Worm (Caenorhabditis elegans) whole organism, mixed stage, embryonic: ENCODE results near the gene F56D1.1.

Experiments
- M03D4.4 ChIP-seq: sonication (generic microtip); optimal IDR thresholded peaks from 2 replicates; lab custom pipeline; 2017; ENCODE audit warnings: mild to moderate bottlenecking, missing genetic modification characterization, missing compliant biosample characterization
- bed-3 ChIP-seq: fragments of 200-800 bp; sonication (Bioruptor generic); optimal IDR thresholded peaks from 3 replicates; lab custom pipeline; 2018; ENCODE audit warnings: mild to moderate bottlenecking, missing genetic modification characterization, moderate library complexity, missing compliant biosample characterization
- ceh-83 ChIP-seq: fragments of 200-800 bp; sonication (Bioruptor generic); optimal IDR thresholded peaks from 2 replicates; lab custom pipeline; 2018; ENCODE audit warnings: mild to moderate bottlenecking, missing genetic modification characterization, missing compliant biosample characterization
- flh-1 ChIP-seq: fragments of 200-800 bp; sonication (Bioruptor generic); optimal IDR thresholded peaks from 2 replicates; lab custom pipeline; 2018; ENCODE audit warnings: mild to moderate bottlenecking, missing genetic modification characterization, moderate library complexity, missing compliant biosample characterization
- lin-13 ChIP-seq: fragments of 150-350 bp; optimal IDR thresholded peaks from 2 replicates; lab custom pipeline; 2014; ENCODE audit warnings: missing biosample characterization, missing genetic modification characterization
- lsy-2 ChIP-seq: fragments of 150-350 bp; optimal IDR thresholded peaks from 2 replicates; lab custom pipeline; 2014; ENCODE audit warnings: missing biosample characterization, missing genetic modification characterization
- mep-1 ChIP-seq: fragments of 150-350 bp; optimal IDR thresholded peaks from 2 replicates; lab custom pipeline; 2017; ENCODE audit warnings: missing biosample characterization, missing genetic modification reagents, missing genetic modification characterization, inconsistent platforms
- nhr-2 ChIP-seq: fragments of 150-350 bp; optimal IDR thresholded peaks from 2 replicates; lab custom pipeline; 2014; ENCODE audit warnings: missing biosample characterization, missing genetic modification characterization
- nhr-237 ChIP-seq: fragments of 150-350 bp; optimal IDR thresholded peaks from 2 replicates; lab custom pipeline; 2014; ENCODE audit warnings: missing biosample characterization, missing genetic modification characterization
- nhr-76 ChIP-seq: sonication (generic microtip); optimal IDR thresholded peaks from 2 replicates; lab custom pipeline; 2017; ENCODE audit warnings: missing biosample characterization, missing genetic modification characterization
- snpc-4 ChIP-seq: fragments of 150-350 bp; optimal IDR thresholded peaks from 2 replicates; lab custom pipeline; 2014; ENCODE audit warnings: missing biosample characterization, missing genetic modification characterization

ce11 chrII:5433069-5433468, 45.3 kb upstream of the F56D1.1 start, which contains the start of gene srx-114:
- TF ChIP-seq lsy-2 (no peak), snpc-4 (tag; lab: Kevin White, UChicago) (no peak), bed-3 (no peak), ceh-83 (GFP tag; lab: Kevin White, UChicago) (no peak), nhr-76 (tag; lab: Kevin White, UChicago) (no peak), nhr-237 (tag; lab: Kevin White, UChicago) (no peak), nhr-2 (no peak), mep-1 (tag; lab: Kevin White, UChicago) (no peak), M03D4.4 (tag; lab: Kevin White, UChicago) (no peak), lin-13 (no peak), flh-1 (no peak)
